Fruit fly (Drosophila melanogaster) whole organism, prepupa: Measurements from ENCODE around the gene Kua.

Experiments used
- CG15336 ChIP-seq: fragments of 200-800 bp; sonication (Bioruptor generic); IDR thresholded peaks from 2 replicates; pipeline ENCODE4 v1.3.6; 2022; ENCODE audit warnings: missing biosample characterization, missing genetic modification characterization
- CG16779 ChIP-seq: fragments of 200-800 bp; sonication (Bioruptor generic); optimal IDR thresholded peaks from 3 replicates; lab custom pipeline; 2017; ENCODE audit warnings: missing biosample characterization, mild to moderate bottlenecking, missing genetic modification characterization
- CG3032 ChIP-seq: fragments of 200-800 bp; optimal IDR thresholded peaks from 2 replicates; lab custom pipeline; 2019; ENCODE audit warnings: missing biosample characterization, mild to moderate bottlenecking, missing genetic modification characterization, moderate library complexity
- CG3919 ChIP-seq: fragments of 200-800 bp; sonication (Bioruptor generic); optimal IDR thresholded peaks from 3 replicates; lab custom pipeline; 2016; ENCODE audit warnings: missing biosample characterization, missing genetic modification characterization
- CG7368 ChIP-seq: fragments of 200-800 bp; sonication (Bioruptor generic); optimal IDR thresholded peaks from 3 replicates; lab custom pipeline; 2016; ENCODE audit warnings: missing biosample characterization, missing genetic modification characterization
- CG8119 ChIP-seq: fragments of 200-800 bp; sonication (Bioruptor generic); IDR thresholded peaks from 3 replicates; pipeline ENCODE4 v1.3.6; 2022; ENCODE audit warnings: missing biosample characterization, missing genetic modification characterization
- CG9139 ChIP-seq: fragments of 200-800 bp; sonication (Bioruptor generic); optimal IDR thresholded peaks from 3 replicates; lab custom pipeline; 2017; ENCODE audit warnings: missing biosample characterization, mild to moderate bottlenecking, missing genetic modification characterization
- Ets21C ChIP-seq: fragments of 200-800 bp; sonication (Bioruptor generic); optimal IDR thresholded peaks from 3 replicates; lab custom pipeline; 2016; ENCODE audit warnings: missing biosample characterization, missing genetic modification characterization
- Gug ChIP-seq: fragments of 200-800 bp; sonication (Bioruptor generic); IDR thresholded peaks from 2 replicates; pipeline ENCODE4 v1.3.6; 2022; ENCODE audit warnings: missing biosample characterization, missing genetic modification characterization
- net ChIP-seq: fragments of 200-800 bp; sonication (Bioruptor generic); optimal IDR thresholded peaks from 3 replicates; lab custom pipeline; 2016; ENCODE audit warnings: missing biosample characterization, missing genetic modification characterization
- pdm3 ChIP-seq: fragments of 200-800 bp; sonication (Bioruptor generic); optimal IDR thresholded peaks from 3 replicates; lab custom pipeline; 2016; ENCODE audit warnings: missing biosample characterization, missing genetic modification characterization
- spab ChIP-seq: fragments of 200-800 bp; sonication (Bioruptor generic); optimal IDR thresholded peaks from 2 replicates; lab custom pipeline; 2017; ENCODE audit warnings: missing biosample characterization, mild to moderate bottlenecking, missing genetic modification characterization, missing genetic modification reagents

DNA sequence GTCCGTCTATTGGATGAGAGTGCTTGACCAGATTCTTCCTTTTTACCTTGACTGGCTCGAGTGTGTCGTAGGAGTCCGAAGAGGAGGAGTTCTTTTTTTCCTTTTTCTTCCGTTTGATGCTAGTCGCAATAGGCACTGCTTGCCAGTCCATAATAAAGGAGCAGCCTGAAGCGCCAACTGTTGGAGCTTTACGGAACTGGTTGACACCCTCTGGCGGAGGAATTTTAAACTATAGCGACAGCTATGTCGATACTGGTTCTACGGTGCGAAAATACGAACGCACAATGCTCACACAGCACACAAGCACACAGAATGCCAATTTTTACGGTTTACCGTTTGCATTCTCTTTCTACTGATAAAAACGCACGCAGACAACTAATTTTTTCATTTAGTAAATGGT, 9.2 kb downstream of the Kua start:
- TF ChIP-seq CG9139 (GFP tag; lab: Kevin White, UChicago): no peak
- no peak for TF ChIP-seq net (GFP tag; lab: Kevin White, UChicago)
- TF ChIP-seq CG8119 (GFP tag; lab: Robert Waterston, UW): no peak
- TF ChIP-seq Gug (GFP tag; lab: Robert Waterston, UW): no peak
- no peak for TF ChIP-seq CG3919 (GFP tag; lab: Kevin White, UChicago)
- TF ChIP-seq CG3032 (tag; lab: Kevin White, UChicago): no peak
- no peak for TF ChIP-seq Ets21C
- no peak for TF ChIP-seq pdm3 (GFP tag; lab: Kevin White, UChicago)
- no peak for TF ChIP-seq CG16779 (tag; lab: Kevin White, UChicago)
- TF ChIP-seq CG15336 (GFP tag; lab: Robert Waterston, UW): no peak
- no peak for TF ChIP-seq CG7368 (GFP tag; lab: Kevin White, UChicago)
- TF ChIP-seq spab (GFP tag; lab: Kevin White, UChicago): no peak
